Fruit fly (Drosophila melanogaster) whole organism, embryonic: ENCODE results near the gene BtbVII.
A peak's percentile ranks its signal among the peaks of the same experiment; 100 is the strongest.

ENCODE experiments used
- Adf1 ChIP-seq: fragments of 200-800 bp; sonication (Bioruptor generic); IDR thresholded peaks from 2 replicates; pipeline ENCODE4 v1.3.6; 2022; ENCODE audit warnings: missing biosample characterization, missing genetic modification characterization
- Aef1 ChIP-seq: fragments of 200-800 bp; sonication (Bioruptor generic); IDR thresholded peaks from 3 replicates; pipeline ENCODE4 v1.3.6; 2022; ENCODE audit warnings: missing biosample characterization, missing genetic modification characterization
- Asciz ChIP-seq: fragments of 200-800 bp; sonication (Bioruptor generic); optimal IDR thresholded peaks from 2 replicates; lab custom pipeline; 2017; ENCODE audit warnings: missing biosample characterization, mild to moderate bottlenecking, missing genetic modification characterization, missing genetic modification reagents
- Atf3 ChIP-seq: fragments of 200-800 bp; sonication (Bioruptor generic); optimal IDR thresholded peaks from 3 replicates; lab custom pipeline; 2016; ENCODE audit warnings: missing biosample characterization, missing genetic modification characterization
- Atf6 ChIP-seq: fragments of 200-800 bp; sonication (Bioruptor generic); IDR thresholded peaks from 2 replicates; pipeline ENCODE4 v1.3.6; 2022; ENCODE audit warnings: missing biosample characterization, missing genetic modification characterization
- B-H1 ChIP-seq: fragments of 200-800 bp; sonication (Bioruptor generic); IDR thresholded peaks from 3 replicates; pipeline ENCODE4 v1.3.6; 2022; ENCODE audit warnings: missing biosample characterization, missing genetic modification characterization
- Blimp-1 ChIP-seq: fragments of 200-800 bp; sonication (Bioruptor generic); optimal IDR thresholded peaks from 3 replicates; lab custom pipeline; 2018; ENCODE audit warnings: missing biosample characterization, missing genetic modification characterization, mild to moderate bottlenecking, moderate library complexity, missing genetic modification reagents
- CG10462 ChIP-seq: fragments of 200-800 bp; sonication (Bioruptor generic); optimal IDR thresholded peaks from 2 replicates; lab custom pipeline; 2016; ENCODE audit warnings: missing biosample characterization, missing genetic modification characterization
- CG11560 ChIP-seq: fragments of 200-800 bp; sonication (Bioruptor generic); IDR thresholded peaks from 3 replicates; pipeline ENCODE4 v1.3.6; 2022; ENCODE audit warnings: missing biosample characterization, missing genetic modification characterization
- CG12219 ChIP-seq: fragments of 200-800 bp; sonication (Bioruptor generic); optimal IDR thresholded peaks from 3 replicates; lab custom pipeline; 2018; ENCODE audit warnings: missing biosample characterization, mild to moderate bottlenecking, missing genetic modification characterization
- CG12299 ChIP-seq: fragments of 200-800 bp; sonication (Bioruptor generic); optimal IDR thresholded peaks from 2 replicates; lab custom pipeline; 2018; ENCODE audit warnings: missing biosample characterization, mild to moderate bottlenecking, missing genetic modification characterization
- CG13775 ChIP-seq: fragments of 200-800 bp; sonication (Bioruptor generic); optimal IDR thresholded peaks from 3 replicates; lab custom pipeline; 2017; ENCODE audit warnings: missing biosample characterization, mild to moderate bottlenecking, missing genetic modification characterization
- CG15073 ChIP-seq: fragments of 200-800 bp; sonication (Bioruptor generic); optimal IDR thresholded peaks from 2 replicates; lab custom pipeline; 2016; ENCODE audit warnings: missing biosample characterization, missing genetic modification characterization
- CG17568 ChIP-seq: fragments of 200-800 bp; sonication (Bioruptor generic); optimal IDR thresholded peaks from 2 replicates; lab custom pipeline; 2018; ENCODE audit warnings: missing biosample characterization, mild to moderate bottlenecking, missing genetic modification characterization, moderate library complexity
- CG17612 ChIP-seq: fragments of 200-800 bp; sonication (Bioruptor generic); IDR thresholded peaks from 2 replicates; pipeline ENCODE4 v1.3.6; 2022; ENCODE audit warnings: missing biosample characterization, missing genetic modification characterization
- CG17802 ChIP-seq: fragments of 200-800 bp; sonication (Bioruptor generic); optimal IDR thresholded peaks from 2 replicates; lab custom pipeline; 2018; ENCODE audit warnings: missing biosample characterization, mild to moderate bottlenecking, missing genetic modification characterization, moderate library complexity
- CG18011 ChIP-seq: fragments of 200-800 bp; sonication (Bioruptor generic); optimal IDR thresholded peaks from 2 replicates; lab custom pipeline; 2017; ENCODE audit warnings: missing biosample characterization, missing genetic modification characterization, mild to moderate bottlenecking, moderate library complexity, missing genotype
- CG3065 ChIP-seq: fragments of 200-800 bp; sonication (Bioruptor generic); optimal IDR thresholded peaks from 2 replicates; lab custom pipeline; 2016; ENCODE audit warnings: missing biosample characterization, missing genetic modification characterization
- CG31365 ChIP-seq: fragments of 200-800 bp; sonication (Bioruptor generic); optimal IDR thresholded peaks from 2 replicates; lab custom pipeline; 2018; ENCODE audit warnings: missing biosample characterization, mild to moderate bottlenecking, missing genetic modification characterization
- CG3163 ChIP-seq: fragments of 200-800 bp; sonication (Bioruptor generic); optimal IDR thresholded peaks from 3 replicates; lab custom pipeline; 2016; ENCODE audit warnings: missing biosample characterization, missing genetic modification characterization
- CG33557 ChIP-seq: fragments of 200-800 bp; sonication (Bioruptor generic); optimal IDR thresholded peaks from 2 replicates; lab custom pipeline; 2019; ENCODE audit warnings: missing biosample characterization, mild to moderate bottlenecking, missing genetic modification characterization, moderate library complexity
- CG42726 ChIP-seq: fragments of 200-800 bp; sonication (Bioruptor generic); IDR thresholded peaks from 2 replicates; pipeline ENCODE4 v1.3.6; 2022; ENCODE audit warnings: missing biosample characterization, missing genetic modification characterization; ENCODE audit not compliant: partially characterized antibody
- CG4730 ChIP-seq: fragments of 200-800 bp; sonication (Bioruptor generic); IDR thresholded peaks from 2 replicates; pipeline ENCODE4 v1.3.6; 2022; ENCODE audit warnings: missing biosample characterization, missing genetic modification characterization
- CG6689 ChIP-seq: fragments of 200-800 bp; sonication (Bioruptor generic); IDR thresholded peaks from 2 replicates; pipeline ENCODE4 v1.3.6; 2022; ENCODE audit warnings: missing biosample characterization, missing genetic modification characterization
- CG6813 ChIP-seq: fragments of 200-800 bp; sonication (Bioruptor generic); optimal IDR thresholded peaks from 2 replicates; lab custom pipeline; 2017; ENCODE audit warnings: missing biosample characterization, missing genetic modification characterization, mild to moderate bottlenecking, moderate library complexity, missing genetic modification reagents
- CG7372 ChIP-seq: fragments of 200-800 bp; sonication (Bioruptor generic); IDR thresholded peaks from 2 replicates; pipeline ENCODE4 v1.3.6; 2022; ENCODE audit warnings: missing biosample characterization, missing genetic modification characterization
- CG7839 ChIP-seq: fragments of 200-800 bp; sonication (Bioruptor generic); optimal IDR thresholded peaks from 3 replicates; lab custom pipeline; 2018; ENCODE audit warnings: missing biosample characterization, mild to moderate bottlenecking, missing genetic modification characterization, moderate library complexity
- CG7928 ChIP-seq: fragments of 200-800 bp; sonication (Bioruptor generic); optimal IDR thresholded peaks from 2 replicates; lab custom pipeline; 2017; ENCODE audit warnings: missing biosample characterization, mild to moderate bottlenecking, missing genetic modification characterization
- Deaf1 ChIP-seq: fragments of 200-800 bp; optimal IDR thresholded peaks from 3 replicates; lab custom pipeline; 2019; ENCODE audit warnings: missing biosample characterization, mild to moderate bottlenecking, missing genetic modification characterization, moderate library complexity
- Dfd ChIP-seq, 2 experiments: fragments of >200 bp; optimal IDR thresholded peaks; 2 replicates each; lab custom pipeline; 2017; ENCODE audit warnings: missing biosample characterization in 2 of 2, missing genetic modification characterization in 2 of 2
- Dip2 ChIP-seq: fragments of 200-800 bp; sonication (Bioruptor generic); IDR thresholded peaks from 2 replicates; pipeline ENCODE4 v1.3.6; 2022; ENCODE audit warnings: missing biosample characterization, missing genetic modification characterization
- ERR ChIP-seq: fragments of 200-800 bp; sonication (Bioruptor generic); optimal IDR thresholded peaks from 2 replicates; lab custom pipeline; 2016; ENCODE audit warnings: missing biosample characterization, missing genetic modification characterization
- Hr3 ChIP-seq: fragments of 200-800 bp; sonication (Bioruptor generic); optimal IDR thresholded peaks from 3 replicates; lab custom pipeline; 2016; ENCODE audit warnings: missing biosample characterization, missing genetic modification characterization
- Jarid2 ChIP-seq: fragments of 200-800 bp; sonication (Bioruptor generic); optimal IDR thresholded peaks from 3 replicates; lab custom pipeline; 2017; ENCODE audit warnings: mild to moderate bottlenecking, missing biosample characterization, missing genetic modification reagents, missing genetic modification characterization
- Scr ChIP-seq: fragments of 200-800 bp; sonication (Bioruptor generic); IDR thresholded peaks from 2 replicates; pipeline ENCODE4 v1.3.6; 2022; ENCODE audit warnings: missing biosample characterization, missing genetic modification characterization; ENCODE audit not compliant: partially characterized antibody
- TFAM ChIP-seq: fragments of 200-800 bp; sonication (Bioruptor generic); optimal IDR thresholded peaks from 2 replicates; lab custom pipeline; 2017; ENCODE audit warnings: missing biosample characterization, missing genetic modification characterization, inconsistent platforms
- abd-A ChIP-seq: fragments of 200-800 bp; sonication (Bioruptor generic); optimal IDR thresholded peaks from 3 replicates; lab custom pipeline; 2019; ENCODE audit warnings: missing biosample characterization, mild to moderate bottlenecking, missing genetic modification characterization, moderate library complexity
- ase ChIP-seq: fragments of 200-800 bp; sonication (Bioruptor generic); IDR thresholded peaks from 3 replicates; pipeline ENCODE4 v1.3.6; 2022; ENCODE audit warnings: missing biosample characterization, missing genetic modification characterization
- bcd ChIP-seq: fragments of 200-800 bp; sonication (Bioruptor generic); optimal IDR thresholded peaks from 2 replicates; lab custom pipeline; 2017; ENCODE audit warnings: missing biosample characterization, mild to moderate bottlenecking, missing genetic modification characterization
- cad ChIP-seq: fragments of >200 bp; optimal IDR thresholded peaks from 2 replicates; lab custom pipeline; 2017; ENCODE audit warnings: missing biosample characterization, missing genetic modification characterization
- crp ChIP-seq, 2 experiments: fragments of 200-800 bp; sonication (Bioruptor generic); optimal IDR thresholded peaks; 2 replicates in 1 of 2; 3 replicates in 1 of 2; lab custom pipeline; 2017; ENCODE audit warnings: missing biosample characterization in 2 of 2, missing genetic modification characterization in 2 of 2, mild to moderate bottlenecking in 1 of 2, moderate library complexity in 1 of 2
- ems ChIP-seq: fragments of 200-800 bp; sonication (Bioruptor generic); optimal IDR thresholded peaks from 3 replicates; lab custom pipeline; 2016; ENCODE audit warnings: missing biosample characterization, missing genetic modification characterization
- gem ChIP-seq: fragments of 200-800 bp; sonication (Bioruptor generic); optimal IDR thresholded peaks from 2 replicates; lab custom pipeline; 2019; ENCODE audit warnings: missing biosample characterization, mild to moderate bottlenecking, missing genetic modification characterization, moderate library complexity
- gsb-n ChIP-seq: fragments of 200-800 bp; sonication (Bioruptor generic); optimal IDR thresholded peaks from 3 replicates; lab custom pipeline; 2018; ENCODE audit warnings: missing biosample characterization, mild to moderate bottlenecking, missing genetic modification characterization
- ham ChIP-seq: fragments of 200-800 bp; sonication (Bioruptor generic); IDR thresholded peaks from 2 replicates; pipeline ENCODE4 v1.3.6; 2022; ENCODE audit warnings: missing biosample characterization, missing genetic modification characterization
- hbn ChIP-seq: fragments of 200-800 bp; sonication (Bioruptor generic); IDR thresholded peaks from 2 replicates; pipeline ENCODE4 v1.3.6; 2022; ENCODE audit warnings: missing biosample characterization, missing genetic modification characterization; ENCODE audit not compliant: partially characterized antibody
- mld ChIP-seq: fragments of 200-800 bp; sonication (Bioruptor generic); IDR thresholded peaks from 3 replicates; pipeline ENCODE4 v1.3.6; 2022; ENCODE audit warnings: missing biosample characterization, missing genetic modification characterization; ENCODE audit not compliant: partially characterized antibody
- salm ChIP-seq: fragments of 200-800 bp; sonication (Bioruptor generic); optimal IDR thresholded peaks from 2 replicates; lab custom pipeline; 2018; ENCODE audit warnings: missing biosample characterization, mild to moderate bottlenecking, missing genetic modification characterization
- sob ChIP-seq: fragments of 200-800 bp; sonication (Bioruptor generic); IDR thresholded peaks from 2 replicates; pipeline ENCODE4 v1.3.6; 2022; ENCODE audit warnings: missing biosample characterization, missing genetic modification characterization
- stwl ChIP-seq: fragments of 200-800 bp; sonication (Bioruptor generic); optimal IDR thresholded peaks from 3 replicates; lab custom pipeline; 2018; ENCODE audit warnings: missing biosample characterization, mild to moderate bottlenecking, missing genetic modification characterization, moderate library complexity
- tio ChIP-seq: fragments of 200-800 bp; sonication (Bioruptor generic); optimal IDR thresholded peaks from 2 replicates; lab custom pipeline; 2017; ENCODE audit warnings: missing biosample characterization, missing genetic modification characterization, inconsistent platforms

Gene BtbVII

DNA sequence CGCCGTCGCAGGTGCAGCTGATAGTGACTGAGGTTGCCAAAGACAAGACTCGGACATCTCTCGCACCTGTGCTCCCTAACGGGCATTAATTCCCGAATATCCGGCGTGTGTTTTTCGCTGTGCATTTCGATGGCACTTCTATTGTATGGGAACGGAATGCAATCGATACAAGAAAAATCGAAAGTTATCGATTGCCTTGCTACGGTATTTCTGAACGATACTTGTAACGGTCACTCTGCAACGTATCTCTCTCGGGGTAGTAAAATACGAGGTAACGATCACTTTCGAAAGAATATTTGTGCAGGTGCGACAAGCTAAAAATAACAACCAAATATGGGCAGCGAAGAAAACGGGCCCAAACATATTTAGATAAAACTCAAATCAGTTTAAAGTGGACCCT, 16.5 kb downstream of the BtbVII start, which contains the start of gene CG32280 (continued):
- no peak for TF ChIP-seq CG17612 (GFP tag; lab: Robert Waterston, UW)
- TF ChIP-seq cad (GFP tag; lab: Kevin White, UChicago): no peak
- peak; percentile 58; the same call in 1 of the 2 replicates for TF ChIP-seq sob (GFP tag; lab: Robert Waterston, UW)
- TF ChIP-seq B-H1 (GFP tag; lab: Robert Waterston, UW): no peak
- TF ChIP-seq gem (tag; lab: Kevin White, UChicago): no peak
- no peak for TF ChIP-seq CG18011
- no peak for TF ChIP-seq CG7372 (GFP tag; lab: Robert Waterston, UW)
- no peak for TF ChIP-seq gsb-n (tag; lab: Kevin White, UChicago)
- peak; percentile 76; the same call in 1 of the 2 replicates for TF ChIP-seq CG42726
- no peak for TF ChIP-seq Asciz
- no peak for TF ChIP-seq ase (GFP tag; lab: Robert Waterston, UW)
- TF ChIP-seq CG7928: no peak
- TF ChIP-seq Dip2 (GFP tag; lab: Robert Waterston, UW): no peak
- TF ChIP-seq CG7839 (tag; lab: Kevin White, UChicago): no peak
- peak; percentile 22 for TF ChIP-seq ems (GFP tag; lab: Kevin White, UChicago)
- TF ChIP-seq salm (tag; lab: Kevin White, UChicago): no peak
- TF ChIP-seq TFAM: no peak
- TF ChIP-seq Jarid2 (GFP tag; lab: Kevin White, UChicago): no peak
- TF ChIP-seq CG4730 (GFP tag; lab: Robert Waterston, UW): no peak
- no peak for TF ChIP-seq CG17802 (tag; lab: Kevin White, UChicago)
- TF ChIP-seq mld (GFP tag; lab: Robert Waterston, UW): peak; percentile 73; the same call in 1 of the 3 replicates
- no peak for TF ChIP-seq CG3065 (GFP tag; lab: Kevin White, UChicago)
- peak; percentile 40; the same call in 1 of the 2 replicates for TF ChIP-seq Atf6 (GFP tag; lab: Robert Waterston, UW)
- 0 out of 2 replicates have a peak, but pooled peaks have one; percentile 12 for TF ChIP-seq Adf1 (GFP tag; lab: Robert Waterston, UW)
- TF ChIP-seq CG31365 (tag; lab: Kevin White, UChicago): no peak
- no peak for TF ChIP-seq CG3163 (GFP tag; lab: Kevin White, UChicago)
- peak; percentile 65 for TF ChIP-seq stwl (tag; lab: Kevin White, UChicago)
- TF ChIP-seq Dfd (GFP tag; optimal IDR thresholded peaks at IDR 0.05; lab: Kevin White, UChicago): no peak
- no peak for TF ChIP-seq ham (GFP tag; lab: Robert Waterston, UW)
- no peak for TF ChIP-seq crp (GFP tag; optimal IDR thresholded peaks at IDR 0.05; lab: Kevin White, UChicago)
- peak; percentile 29 for TF ChIP-seq CG6813
- TF ChIP-seq CG17568 (GFP tag; lab: Kevin White, UChicago): no peak
- TF ChIP-seq CG10462 (GFP tag; lab: Kevin White, UChicago): no peak
- TF ChIP-seq hbn (GFP tag; lab: Robert Waterston, UW): peak; percentile 91
- no peak for TF ChIP-seq Atf3 (GFP tag; lab: Kevin White, UChicago)
- TF ChIP-seq Deaf1 (tag; lab: Kevin White, UChicago): no peak
- TF ChIP-seq CG12219 (GFP tag; lab: Kevin White, UChicago): no peak
- no peak for TF ChIP-seq Aef1
- no peak for TF ChIP-seq abd-A (tag; lab: Kevin White, UChicago)
- peak; percentile 5 for TF ChIP-seq ERR (GFP tag; lab: Kevin White, UChicago)
- TF ChIP-seq CG13775 (GFP tag; lab: Kevin White, UChicago): no peak
- TF ChIP-seq CG6689 (GFP tag; lab: Robert Waterston, UW): no peak
- no peak for TF ChIP-seq Blimp-1 (GFP tag; lab: Kevin White, UChicago)
- peak; percentile 84 for TF ChIP-seq Scr (GFP tag; lab: Robert Waterston, UW)
- TF ChIP-seq bcd (GFP tag; lab: Kevin White, UChicago): no peak
- TF ChIP-seq CG11560 (tag; lab: Robert Waterston, UW): no peak
- TF ChIP-seq Hr3 (GFP tag; lab: Kevin White, UChicago): no peak
- TF ChIP-seq tio (GFP tag; lab: Kevin White, UChicago): no peak
- TF ChIP-seq CG15073: no peak
- no peak for TF ChIP-seq CG33557 (GFP tag; lab: Kevin White, UChicago)
- TF ChIP-seq CG12299 (tag; lab: Kevin White, UChicago): no peak
